Worm (Caenorhabditis elegans): ENCODE measurements around the gene T19C3.6.

- TF ChIP-seq nhr-12 (tag; optimal IDR thresholded peaks at IDR 0.05) (no peak), peb-1 (tag; optimal IDR thresholded peaks at IDR 0.05) (no peak), snpc-4 (tag; optimal IDR thresholded peaks at IDR 0.05) (no peak), aly-2 (tag; optimal IDR thresholded peaks at IDR 0.05) (no peak), nhr-25 (tag; optimal IDR thresholded peaks at IDR 0.05) (no peak), C34F6.9 (tag; optimal IDR thresholded peaks at IDR 0.05) (no peak), ceh-16 (tag; optimal IDR thresholded peaks at IDR 0.05) (no peak), lin-39 (tag; optimal IDR thresholded peaks at IDR 0.05) (no peak)
These were observed at the start of gene T19C3.6 for ce11 chrIII:631421-631820.

Measured in whole organism, L2 larva.